Worm (Caenorhabditis elegans): ENCODE data around the gene klc-2.

ce11 chrV:5606255-5606654 is 25.0 kb upstream of the klc-2 start, which contains the start of gene CD4.1:
- TF ChIP-seq ama-1 (optimal IDR thresholded peaks at IDR 0.05) (no peak), hnd-1 (tag; optimal IDR thresholded peaks at IDR 0.05) (no peak), aly-1 (tag; optimal IDR thresholded peaks at IDR 0.05) (no peak), tbx-37 (GFP tag; conservative IDR thresholded peaks at IDR 0.05) (no peak), hmbx-1 (tag; optimal IDR thresholded peaks at IDR 0.05) (no peak), flt-1 (GFP tag; IDR thresholded peaks at IDR 0.05) (no peak)
